Fruit fly (Drosophila melanogaster) whole organism, wandering third instar larva: ENCODE results near the gene zf30C.
A peak's percentile ranks its signal among the peaks of the same experiment; 100 is the strongest.

ENCODE experiments used
- Abd-B ChIP-seq: fragments of >200 bp; optimal IDR thresholded peaks from 2 replicates; lab custom pipeline; 2017; ENCODE audit warnings: missing biosample characterization, missing genetic modification characterization
- CG32264 ChIP-seq: fragments of 200-800 bp; sonication (Bioruptor generic); optimal IDR thresholded peaks from 2 replicates; lab custom pipeline; 2016; ENCODE audit warnings: missing biosample characterization, missing genetic modification characterization
- CG9705 ChIP-seq: fragments of 200-800 bp; sonication (Bioruptor generic); optimal IDR thresholded peaks from 2 replicates; lab custom pipeline; 2018; ENCODE audit warnings: missing biosample characterization, mild to moderate bottlenecking, missing genetic modification characterization
- CrebA ChIP-seq: fragments of 200-800 bp; sonication (Bioruptor generic); optimal IDR thresholded peaks from 2 replicates; lab custom pipeline; 2016; ENCODE audit warnings: missing biosample characterization, mild to moderate bottlenecking, missing genetic modification characterization, borderline replicate concordance
- Dif ChIP-seq: fragments of 200-275, 200-300 bp; sonication (Bioruptor generic); optimal IDR thresholded peaks from 2 replicates; lab custom pipeline; 2018; ENCODE audit warnings: missing biosample characterization, missing genetic modification characterization; ENCODE audit not compliant: partially characterized antibody
- GATAd ChIP-seq: sonication (Bioruptor generic); optimal IDR thresholded peaks from 2 replicates; lab custom pipeline; 2016; ENCODE audit warnings: missing biosample characterization, missing genetic modification characterization
- HLH106 ChIP-seq: fragments of 200-800 bp; optimal IDR thresholded peaks from 3 replicates; lab custom pipeline; 2019; ENCODE audit warnings: missing biosample characterization, mild to moderate bottlenecking, missing genetic modification characterization, moderate library complexity
- Hnf4 ChIP-seq: fragments of 200-800 bp; sonication (Bioruptor generic); optimal IDR thresholded peaks from 2 replicates; lab custom pipeline; 2016; ENCODE audit warnings: missing biosample characterization, mild to moderate bottlenecking, missing genetic modification characterization
- Hr78 ChIP-seq: fragments of >200 bp; optimal IDR thresholded peaks from 2 replicates; lab custom pipeline; 2017; ENCODE audit warnings: missing biosample characterization, missing genetic modification characterization
- Hr83 ChIP-seq: fragments of 200-300 bp; sonication (Bioruptor generic); optimal IDR thresholded peaks from 2 replicates; lab custom pipeline; 2016; ENCODE audit warnings: missing biosample characterization, mild to moderate bottlenecking, missing genetic modification characterization, moderate library complexity; ENCODE audit not compliant: poor library complexity, severe bottlenecking
- Jra ChIP-seq: sonication (Bioruptor generic); optimal IDR thresholded peaks from 2 replicates; lab custom pipeline; 2016; ENCODE audit warnings: missing biosample characterization, missing genetic modification characterization
- Mio ChIP-seq: sonication (Bioruptor generic); optimal IDR thresholded peaks from 2 replicates; lab custom pipeline; 2016; ENCODE audit warnings: missing biosample characterization, missing genetic modification characterization
- Myc ChIP-seq: fragments of >200 bp; optimal IDR thresholded peaks from 2 replicates; lab custom pipeline; 2017
- N ChIP-seq: fragments of >200 bp; optimal IDR thresholded peaks from 2 replicates; lab custom pipeline; 2018; ENCODE audit warnings: missing biosample characterization, missing external identifiers, missing genetic modification characterization
- OdsH ChIP-seq: fragments of 200-800 bp; sonication (Bioruptor generic); optimal IDR thresholded peaks from 2 replicates; lab custom pipeline; 2016; ENCODE audit warnings: missing biosample characterization, mild to moderate bottlenecking, missing genetic modification characterization
- Rel ChIP-seq, 2 experiments: fragments of 200-800 bp; sonication (Bioruptor generic) in 1 of 2; optimal IDR thresholded peaks; 2 replicates in 1 of 2; 3 replicates in 1 of 2; lab custom pipeline; 2016 to 2019; ENCODE audit warnings: mild to moderate bottlenecking in 2 of 2, missing biosample characterization in 2 of 2, missing genetic modification characterization in 2 of 2, moderate library complexity in 1 of 2
- Sp1 ChIP-seq: fragments of 200-800 bp; sonication (Bioruptor generic); optimal IDR thresholded peaks from 3 replicates; lab custom pipeline; 2019; ENCODE audit warnings: missing biosample characterization, mild to moderate bottlenecking, missing genetic modification characterization, moderate library complexity
- Vsx2 ChIP-seq: fragments of 200-300, 225-300 bp; sonication (Bioruptor generic); optimal IDR thresholded peaks from 2 replicates; lab custom pipeline; 2018; ENCODE audit warnings: missing biosample characterization, missing genetic modification characterization; ENCODE audit not compliant: partially characterized antibody
- br ChIP-seq: fragments of 200-800 bp; sonication (Bioruptor generic); optimal IDR thresholded peaks from 2 replicates; lab custom pipeline; 2016; ENCODE audit warnings: missing biosample characterization, missing genetic modification characterization
- brk ChIP-seq: fragments of 200-800 bp; sonication (Bioruptor generic); optimal IDR thresholded peaks from 2 replicates; lab custom pipeline; 2016; ENCODE audit warnings: missing biosample characterization, mild to moderate bottlenecking, missing genetic modification characterization
- dl ChIP-seq, 2 experiments: fragments of 175-275, 200-275 bp in 1 of 2; fragments of 200-275 bp in 1 of 2; sonication (Bioruptor generic); optimal IDR thresholded peaks; lab custom pipeline; 2018; ENCODE audit warnings: mild to moderate bottlenecking in 2 of 2, missing biosample characterization in 2 of 2, missing genetic modification characterization in 2 of 2, moderate library complexity in 2 of 2; ENCODE audit not compliant: partially characterized antibody in 2 of 2, insufficient read depth in 1 of 2
- dsf ChIP-seq: sonication (Bioruptor generic); optimal IDR thresholded peaks from 2 replicates; lab custom pipeline; 2016; ENCODE audit warnings: missing biosample characterization, missing genetic modification characterization, borderline replicate concordance
- ey ChIP-seq: fragments of 200-800 bp; sonication (Bioruptor generic); optimal IDR thresholded peaks from 2 replicates; lab custom pipeline; 2016; ENCODE audit warnings: missing biosample characterization, missing genetic modification characterization
- foxo ChIP-seq, 2 experiments: fragments of 200-800 bp; sonication (Bioruptor generic); optimal IDR thresholded peaks; 2 replicates in 1 of 2; 3 replicates in 1 of 2; lab custom pipeline; 2016 to 2017; ENCODE audit warnings: missing biosample characterization in 2 of 2, missing genetic modification characterization in 2 of 2
- fru ChIP-seq: fragments of 200-800 bp; sonication (Bioruptor generic); optimal IDR thresholded peaks from 3 replicates; lab custom pipeline; 2016; ENCODE audit warnings: missing biosample characterization, mild to moderate bottlenecking, missing genetic modification characterization
- h ChIP-seq: fragments of 200-800 bp; sonication (Bioruptor generic); optimal IDR thresholded peaks from 3 replicates; lab custom pipeline; 2016; ENCODE audit warnings: missing biosample characterization, mild to moderate bottlenecking, missing genetic modification characterization
- jim ChIP-seq: fragments of 175-275, 200-325 bp; sonication (Bioruptor generic); optimal IDR thresholded peaks from 2 replicates; lab custom pipeline; 2016; ENCODE audit warnings: missing biosample characterization, mild to moderate bottlenecking, missing genetic modification characterization
- lola ChIP-seq: fragments of >200 bp; optimal IDR thresholded peaks from 2 replicates; lab custom pipeline; 2017; ENCODE audit warnings: missing biosample characterization, missing genetic modification characterization
- pan ChIP-seq: fragments of >200 bp; optimal IDR thresholded peaks from 2 replicates; lab custom pipeline; 2017
- psq ChIP-seq: fragments of 200-800 bp; sonication (Bioruptor generic); optimal IDR thresholded peaks from 3 replicates; lab custom pipeline; 2017; ENCODE audit warnings: missing biosample characterization, mild to moderate bottlenecking, missing genetic modification characterization, moderate library complexity
- sage ChIP-seq: fragments of 200-800 bp; sonication (Bioruptor generic); optimal IDR thresholded peaks from 2 replicates; lab custom pipeline; 2016; ENCODE audit warnings: missing biosample characterization, mild to moderate bottlenecking, missing genetic modification characterization
- sv ChIP-seq: fragments of 200-800 bp; sonication (Bioruptor generic); optimal IDR thresholded peaks from 3 replicates; lab custom pipeline; 2016; ENCODE audit warnings: missing biosample characterization, missing genetic modification characterization
- tai ChIP-seq: sonication (Bioruptor generic); optimal IDR thresholded peaks from 2 replicates; lab custom pipeline; 2016; ENCODE audit warnings: missing biosample characterization, missing genetic modification characterization
- usp ChIP-seq: fragments of >200 bp; optimal IDR thresholded peaks from 2 replicates; lab custom pipeline; 2017; ENCODE audit warnings: missing biosample characterization, missing genetic modification characterization
- woc ChIP-seq: sonication (Bioruptor generic); optimal IDR thresholded peaks from 2 replicates; lab custom pipeline; 2016; ENCODE audit warnings: missing biosample characterization, mild to moderate bottlenecking, missing genetic modification characterization

The zf30C gene

DNA sequence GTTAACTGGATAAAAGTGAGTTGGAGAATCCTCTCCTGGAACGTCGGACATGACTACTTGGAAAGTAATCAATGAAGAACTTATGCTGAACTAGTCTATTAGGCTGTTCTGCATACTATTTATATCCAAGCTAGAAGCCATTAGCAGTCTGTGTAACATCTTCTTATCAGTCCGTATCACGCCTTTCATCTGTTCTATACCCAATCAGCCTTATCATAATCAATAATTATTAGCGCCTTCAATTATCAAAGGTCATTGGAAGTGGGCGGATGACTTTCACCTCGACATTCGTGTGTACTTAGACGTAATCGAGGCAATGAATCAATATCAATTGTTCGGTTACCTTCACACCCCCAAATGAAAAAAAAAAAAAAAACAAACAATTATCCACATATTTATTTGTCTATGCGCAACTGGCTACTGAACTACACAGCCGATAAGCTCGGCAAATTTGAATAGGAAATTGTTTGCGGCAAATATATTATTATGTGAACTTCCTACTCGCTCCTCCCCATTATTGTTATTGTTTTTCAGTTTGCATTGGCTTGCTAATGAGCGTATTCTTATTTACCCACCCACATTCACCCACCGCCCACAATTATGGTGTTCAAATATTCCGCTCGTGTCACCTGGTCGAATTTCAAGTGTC lies 17.0 kb downstream of the zf30C start, which contains the start of the genes ppk11 and ppk16:
Gene ppk11, minus strand, starts transcription at position 51 of the 649 bp plus-strand sequence.
Gene ppk16, minus strand, starts transcription at position 51 of the 649 bp plus-strand sequence.
- no peak for TF ChIP-seq fru (GFP tag; lab: Kevin White, UChicago)
- TF ChIP-seq sage (GFP tag; lab: Kevin White, UChicago), result no peak
- TF ChIP-seq usp (GFP tag; lab: Kevin White, UChicago), result no peak
- no peak for TF ChIP-seq Hr78 (GFP tag; lab: Kevin White, UChicago)
- TF ChIP-seq Sp1, result no peak
- TF ChIP-seq Rel (GFP tag; optimal IDR thresholded peaks at IDR 0.05; lab: Kevin White, UChicago), result no peak
- no peak for TF ChIP-seq Rel (tag; optimal IDR thresholded peaks at IDR 0.05; lab: Kevin White, UChicago)

DNA sequence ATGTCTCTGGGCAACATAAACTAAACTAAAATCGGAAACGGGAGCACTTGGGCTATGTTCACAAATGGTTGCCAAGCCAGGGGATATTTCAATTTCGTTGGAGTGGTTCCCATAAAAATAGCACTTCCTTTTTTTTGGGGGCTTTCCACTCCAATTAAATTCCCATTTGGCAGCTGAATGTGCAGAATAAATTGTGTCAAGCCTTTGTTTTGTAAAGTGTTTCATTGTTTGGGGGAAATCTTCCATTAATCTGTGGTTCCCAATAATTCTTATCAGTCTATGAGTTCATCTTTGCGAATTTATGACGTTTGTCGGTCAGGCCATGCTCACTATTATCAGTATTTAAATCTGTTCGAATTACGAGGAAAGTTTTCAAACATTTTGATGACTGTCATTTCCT lies 19.8 kb downstream of the zf30C start:
- no peak for TF ChIP-seq Hr78 (GFP tag; lab: Kevin White, UChicago)
- no peak for TF ChIP-seq Rel (GFP tag; optimal IDR thresholded peaks at IDR 0.05; lab: Kevin White, UChicago)
- peak; percentile 95 for TF ChIP-seq Rel (tag; optimal IDR thresholded peaks at IDR 0.05; lab: Kevin White, UChicago)
- no peak for TF ChIP-seq CG9705 (GFP tag; lab: Kevin White, UChicago)
- TF ChIP-seq dl (GFP tag; optimal IDR thresholded peaks at IDR 0.05; lab: Kevin White, UChicago; ENCODE audit: insufficient read depth in 1 of 2, partially characterized antibody in 2 of 2), result no peak
- TF ChIP-seq pan (lab: Kevin White, UChicago), result no peak
- TF ChIP-seq N (GFP tag; lab: Kevin White, UChicago), result no peak
- no peak for TF ChIP-seq Myc (lab: Kevin White, UChicago)

DNA sequence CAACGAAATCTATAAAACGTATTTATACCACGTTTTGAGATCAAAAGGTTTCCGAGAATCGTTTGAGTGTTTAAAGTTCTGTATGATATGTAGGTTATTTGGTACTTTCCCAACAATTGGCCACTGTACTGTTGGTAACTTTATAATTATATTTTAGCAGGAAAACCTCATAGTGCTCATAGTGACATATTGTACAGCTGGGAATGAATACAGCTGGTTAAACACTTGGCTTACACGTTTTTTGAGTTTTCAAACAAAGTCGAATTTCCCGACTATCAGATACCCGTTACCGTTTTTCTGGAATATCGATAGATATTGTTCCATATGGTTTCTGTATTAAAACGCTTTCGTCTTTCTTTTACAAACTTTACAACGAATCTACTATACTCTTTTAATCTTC lies 20.3 kb downstream of the zf30C start:
- no peak for TF ChIP-seq ey (GFP tag; lab: Kevin White, UChicago)
- TF ChIP-seq h (GFP tag; lab: Kevin White, UChicago), result no peak
- TF ChIP-seq OdsH (GFP tag; lab: Kevin White, UChicago), result no peak
- no peak for TF ChIP-seq dl (GFP tag; optimal IDR thresholded peaks at IDR 0.05; lab: Kevin White, UChicago; ENCODE audit: insufficient read depth in 1 of 2, partially characterized antibody in 2 of 2)
- TF ChIP-seq Rel (GFP tag; optimal IDR thresholded peaks at IDR 0.05; lab: Kevin White, UChicago), result no peak
- no peak for TF ChIP-seq Rel (tag; optimal IDR thresholded peaks at IDR 0.05; lab: Kevin White, UChicago)
- TF ChIP-seq Dif, result no peak
- TF ChIP-seq br (GFP tag; lab: Kevin White, UChicago), result no peak
- TF ChIP-seq Hr83 (GFP tag; lab: Kevin White, UChicago), result no peak
- TF ChIP-seq Sp1, result no peak

DNA sequence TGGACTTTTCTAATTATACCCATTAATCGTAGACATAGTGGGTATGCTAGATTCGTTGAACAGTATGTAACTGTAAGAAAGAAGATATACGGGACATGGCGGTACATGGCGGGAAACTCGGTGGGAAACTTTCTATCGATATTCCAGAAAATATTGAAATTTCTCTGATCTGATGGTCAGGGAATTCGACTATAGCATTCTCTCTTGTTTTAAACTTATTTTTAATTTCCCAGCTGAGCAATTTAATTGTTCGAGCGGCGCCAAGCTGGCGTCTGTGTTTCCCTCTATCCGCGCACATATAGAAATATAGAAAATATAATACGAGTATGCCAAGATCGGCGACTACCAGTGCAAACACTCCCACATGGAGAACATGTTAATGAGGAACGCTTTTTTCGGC lies 21.0 kb downstream of the zf30C start:
- TF ChIP-seq foxo (GFP tag; optimal IDR thresholded peaks at IDR 0.05; lab: Kevin White, UChicago) (no peak), brk (no peak), psq (GFP tag; lab: Kevin White, UChicago) (no peak), dsf (GFP tag; lab: Kevin White, UChicago) (no peak), sv (GFP tag; lab: Kevin White, UChicago) (no peak), CrebA (GFP tag; lab: Kevin White, UChicago) (no peak), usp (GFP tag; lab: Kevin White, UChicago) (no peak), Rel (GFP tag; optimal IDR thresholded peaks at IDR 0.05; lab: Kevin White, UChicago) (no peak), Rel (tag; optimal IDR thresholded peaks at IDR 0.05; lab: Kevin White, UChicago) (no peak), Sp1 (no peak), woc (no peak)

DNA sequence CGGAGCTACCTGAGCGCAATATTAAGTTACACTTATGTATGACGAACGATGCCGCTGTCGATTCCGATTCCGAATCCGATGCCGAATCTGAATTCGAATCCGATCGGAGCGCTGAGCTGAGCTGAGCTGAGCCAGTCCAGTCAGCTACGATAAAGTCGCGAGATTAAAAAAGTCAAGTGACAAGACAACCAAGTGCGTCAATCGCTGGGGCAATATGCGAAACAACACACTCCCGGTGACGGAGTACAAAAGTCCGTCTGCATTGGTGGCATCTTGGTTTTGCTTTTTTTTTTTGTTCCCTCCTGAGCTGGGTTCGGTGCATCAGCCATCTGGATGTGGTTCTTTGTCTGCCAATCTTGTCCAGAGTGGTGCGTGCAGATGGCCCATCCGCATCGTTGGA lies 21.6 kb downstream of the zf30C start:
- TF ChIP-seq sv (GFP tag; lab: Kevin White, UChicago) (no peak), Rel (GFP tag; optimal IDR thresholded peaks at IDR 0.05; lab: Kevin White, UChicago) (no peak), Rel (tag; optimal IDR thresholded peaks at IDR 0.05; lab: Kevin White, UChicago) (peak; percentile 31), tai (GFP tag; lab: Kevin White, UChicago) (no peak), usp (GFP tag; lab: Kevin White, UChicago) (no peak), pan (lab: Kevin White, UChicago) (no peak), Hnf4 (GFP tag; lab: Kevin White, UChicago) (no peak)

DNA sequence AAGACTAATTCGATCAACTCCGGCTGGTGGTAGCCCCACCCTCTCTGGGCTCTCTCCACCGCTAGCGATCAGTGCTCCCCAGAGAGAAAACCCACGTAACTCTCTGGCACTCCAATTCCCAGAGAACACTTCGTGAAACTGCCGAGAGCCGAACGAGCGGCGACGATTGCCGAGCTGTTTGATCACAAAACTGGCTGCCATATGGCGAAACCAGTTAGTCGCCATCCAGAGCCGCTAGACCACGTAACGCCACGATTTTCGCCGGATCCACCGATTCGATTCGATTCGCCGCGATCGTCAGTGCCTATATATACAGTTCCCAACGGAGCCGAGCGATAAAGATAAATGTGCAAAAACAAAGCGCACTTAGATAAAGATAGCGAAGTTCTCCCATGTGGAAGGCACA lies 24.0 kb downstream of the zf30C start, which contains the start of gene IP3K1:
Gene IP3K1, plus strand, starts transcription at position 209 of the 406 bp plus-strand sequence.
- peak; percentile 73 for TF ChIP-seq h (GFP tag; lab: Kevin White, UChicago)
- TF ChIP-seq Vsx2 (GFP tag; lab: Kevin White, UChicago), result peak; percentile 94
- peak; percentile 18 for TF ChIP-seq Mio (GFP tag; lab: Kevin White, UChicago)
- TF ChIP-seq tai (GFP tag; lab: Kevin White, UChicago), result no peak
- TF ChIP-seq sv (GFP tag; lab: Kevin White, UChicago), result no peak
- no peak for TF ChIP-seq lola (GFP tag; lab: Kevin White, UChicago)
- TF ChIP-seq foxo (GFP tag; optimal IDR thresholded peaks at IDR 0.05; lab: Kevin White, UChicago), result peak in 1 of 2 experiments; percentile 55
- no peak for TF ChIP-seq usp (GFP tag; lab: Kevin White, UChicago)
- no peak for TF ChIP-seq Abd-B
- no peak for TF ChIP-seq GATAd (GFP tag; lab: Kevin White, UChicago)
- peak; percentile 57 for TF ChIP-seq Hnf4 (GFP tag; lab: Kevin White, UChicago)
- no peak for TF ChIP-seq sage (GFP tag; lab: Kevin White, UChicago)
- no peak for TF ChIP-seq CrebA (GFP tag; lab: Kevin White, UChicago)
- peak; percentile 18 for TF ChIP-seq HLH106
- TF ChIP-seq jim (GFP tag; lab: Kevin White, UChicago), result no peak
- TF ChIP-seq OdsH (GFP tag; lab: Kevin White, UChicago), result peak; percentile 51
- peak; percentile 98 for TF ChIP-seq Dif
- no peak for TF ChIP-seq CG32264 (GFP tag; lab: Kevin White, UChicago)
- peak; percentile 97 to 98 for TF ChIP-seq dl (GFP tag; optimal IDR thresholded peaks at IDR 0.05; lab: Kevin White, UChicago; ENCODE audit: insufficient read depth in 1 of 2, partially characterized antibody in 2 of 2)
- peak; percentile 52 for TF ChIP-seq Jra (GFP tag; lab: Kevin White, UChicago)
